Fruit fly (Drosophila melanogaster) Kc167 (cell line): ENCODE results near the gene Nrg.

Experiments
- Sin3A ChIP-seq: fragments of >200 bp; optimal IDR thresholded peaks from 2 replicates; lab custom pipeline; 2018; ENCODE audit warnings: missing external identifiers
- insv ChIP-seq: fragments of >200 bp; optimal IDR thresholded peaks from 3 replicates; lab custom pipeline; 2018; ENCODE audit warnings: missing external identifiers
- psq ChIP-seq: fragments of >200 bp; optimal IDR thresholded peaks from 2 replicates; lab custom pipeline; 2017; ENCODE audit warnings: missing external identifiers

DNA sequence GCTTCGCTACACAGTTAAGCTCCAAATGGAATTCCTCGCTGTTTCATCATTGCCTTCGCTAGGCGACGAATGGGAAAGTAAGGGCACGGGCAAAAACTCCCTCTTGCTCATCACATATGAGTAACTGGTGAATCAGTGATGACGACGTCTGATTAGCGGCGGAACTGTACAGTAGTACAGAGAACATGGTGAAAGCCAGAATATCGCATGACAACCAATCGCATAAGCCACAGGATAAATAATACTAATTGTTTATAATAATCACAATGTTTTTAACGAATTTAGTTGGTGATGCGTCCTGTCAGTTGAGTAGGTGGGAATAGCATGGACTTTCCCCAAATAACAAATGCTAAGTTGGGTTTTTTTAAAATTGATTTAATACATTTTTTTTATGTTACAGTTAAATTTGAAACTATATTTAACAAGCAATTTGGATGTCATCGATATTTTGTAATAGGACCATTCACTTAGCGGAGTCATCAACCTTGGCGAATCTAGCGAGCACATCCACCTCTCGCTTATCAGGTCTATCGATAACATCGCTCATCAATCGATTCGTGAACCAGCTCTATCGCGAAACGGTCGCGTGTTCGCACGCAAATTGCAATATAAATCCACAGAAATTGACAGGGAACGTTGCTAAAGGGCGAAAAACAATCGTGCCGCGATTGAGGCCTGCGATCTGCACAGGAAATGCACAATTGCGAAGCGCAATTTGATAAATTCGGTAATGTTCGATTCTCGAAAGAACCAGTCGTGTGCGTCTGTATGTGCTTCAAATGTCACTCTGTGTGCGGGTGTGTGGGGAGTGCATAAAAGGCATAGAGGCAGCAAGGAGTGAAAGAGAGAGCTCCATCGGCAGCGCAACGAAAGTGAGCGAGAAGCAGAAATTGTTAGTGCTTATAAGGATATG is 43.2 kb downstream of the Nrg start, which contains the start of the genes CG12112 and Trf4-1:
- no peak for TF ChIP-seq insv (lab: Kevin White, UChicago)
- no peak for TF ChIP-seq Sin3A
- TF ChIP-seq psq = peak; percentile 25
